Fruit fly (Drosophila melanogaster): ENCODE measurements around the gene CG15347.
A peak's percentile ranks its signal among the peaks of the same experiment; 100 is the strongest.

The CG15347 gene

dm6 chrX:8496362-8496761, 35.7 kb upstream of the CG15347 start:
- no peak for TF ChIP-seq CG32264 (GFP tag; optimal IDR thresholded peaks at IDR 0.05)
- no peak for TF ChIP-seq jim (GFP tag; optimal IDR thresholded peaks at IDR 0.05)
- no peak for TF ChIP-seq Dfd (GFP tag; optimal IDR thresholded peaks at IDR 0.05)
- no peak for TF ChIP-seq Jra (GFP tag; optimal IDR thresholded peaks at IDR 0.05)
- no peak for TF ChIP-seq psq (GFP tag; optimal IDR thresholded peaks at IDR 0.05)
- TF ChIP-seq OdsH (GFP tag; optimal IDR thresholded peaks at IDR 0.05), result no peak
- TF ChIP-seq Mio (GFP tag; optimal IDR thresholded peaks at IDR 0.05), result no peak
- no peak for TF ChIP-seq foxo (GFP tag; optimal IDR thresholded peaks at IDR 0.05)
- no peak for TF ChIP-seq rgr (GFP tag; optimal IDR thresholded peaks at IDR 0.05)
- no peak for TF ChIP-seq lola (GFP tag; optimal IDR thresholded peaks at IDR 0.05)

- peak; percentile 9 for TF ChIP-seq rgr (GFP tag; optimal IDR thresholded peaks at IDR 0.05)
- no peak for TF ChIP-seq Dif (GFP tag; optimal IDR thresholded peaks at IDR 0.05; ENCODE audit: partially characterized antibody)
- TF ChIP-seq fru (GFP tag; optimal IDR thresholded peaks at IDR 0.05), result peak; percentile 24
Observed at dm6 chrX:8493473-8493872, 32.8 kb upstream of the CG15347 start.

- no peak for TF ChIP-seq Dif (GFP tag; optimal IDR thresholded peaks at IDR 0.05; ENCODE audit: partially characterized antibody)
- no peak for TF ChIP-seq N (GFP tag; optimal IDR thresholded peaks at IDR 0.05)
- no peak for TF ChIP-seq Dfd (GFP tag; optimal IDR thresholded peaks at IDR 0.05)
- TF ChIP-seq br (GFP tag; optimal IDR thresholded peaks at IDR 0.05), result no peak
- no peak for TF ChIP-seq Abd-B (GFP tag; optimal IDR thresholded peaks at IDR 0.05)
- TF ChIP-seq jim (GFP tag; optimal IDR thresholded peaks at IDR 0.05), result no peak
- TF ChIP-seq Vsx2 (GFP tag; optimal IDR thresholded peaks at IDR 0.05; ENCODE audit: partially characterized antibody), result no peak
- peak; percentile 48 for TF ChIP-seq h (GFP tag; optimal IDR thresholded peaks at IDR 0.05)
- TF ChIP-seq Hnf4 (GFP tag; optimal IDR thresholded peaks at IDR 0.05), result peak; percentile 17
- TF ChIP-seq rgr (GFP tag; optimal IDR thresholded peaks at IDR 0.05), result peak; percentile 56
- peak; percentile 34 for TF ChIP-seq sage (GFP tag; optimal IDR thresholded peaks at IDR 0.05)
- peak; percentile 26 for TF ChIP-seq fru (GFP tag; optimal IDR thresholded peaks at IDR 0.05)
- TF ChIP-seq Jra (GFP tag; optimal IDR thresholded peaks at IDR 0.05), result no peak
- no peak for TF ChIP-seq Rel (GFP tag; optimal IDR thresholded peaks at IDR 0.05)
- TF ChIP-seq Rel (tag; optimal IDR thresholded peaks at IDR 0.05), result no peak
- TF ChIP-seq Mio (GFP tag; optimal IDR thresholded peaks at IDR 0.05), result no peak
- no peak for TF ChIP-seq Myc (optimal IDR thresholded peaks at IDR 0.05)
- peak; percentile 19 for TF ChIP-seq ey (GFP tag; optimal IDR thresholded peaks at IDR 0.05)
- no peak for TF ChIP-seq Hr83 (GFP tag; optimal IDR thresholded peaks at IDR 0.05; ENCODE audit: poor library complexity, severe bottlenecking)
- TF ChIP-seq woc (GFP tag; optimal IDR thresholded peaks at IDR 0.05), result no peak
- TF ChIP-seq psq (GFP tag; optimal IDR thresholded peaks at IDR 0.05), result peak; percentile 24
- TF ChIP-seq CG32264 (GFP tag; optimal IDR thresholded peaks at IDR 0.05), result no peak
- peak; percentile 34 for TF ChIP-seq sv (GFP tag; optimal IDR thresholded peaks at IDR 0.05)
- no peak for TF ChIP-seq dsf (GFP tag; optimal IDR thresholded peaks at IDR 0.05; ENCODE audit: borderline replicate concordance)
- TF ChIP-seq foxo (GFP tag; optimal IDR thresholded peaks at IDR 0.05), result peak in 1 of 2 experiments; percentile 68
- no peak for TF ChIP-seq pan (optimal IDR thresholded peaks at IDR 0.05)
- TF ChIP-seq dmrt93B (GFP tag; optimal IDR thresholded peaks at IDR 0.05), result peak; percentile 45
- no peak for TF ChIP-seq tai (GFP tag; optimal IDR thresholded peaks at IDR 0.05)
- no peak for TF ChIP-seq usp (GFP tag; optimal IDR thresholded peaks at IDR 0.05)
- TF ChIP-seq OdsH (GFP tag; optimal IDR thresholded peaks at IDR 0.05), result no peak
- TF ChIP-seq GATAd (GFP tag; optimal IDR thresholded peaks at IDR 0.05), result no peak
- TF ChIP-seq CG9705 (GFP tag; optimal IDR thresholded peaks at IDR 0.05), result no peak
- no peak for TF ChIP-seq CrebA (GFP tag; optimal IDR thresholded peaks at IDR 0.05; ENCODE audit: borderline replicate concordance)
- no peak for TF ChIP-seq brk (GFP tag; optimal IDR thresholded peaks at IDR 0.05)
- TF ChIP-seq Hr78 (GFP tag; optimal IDR thresholded peaks at IDR 0.05), result no peak
- no peak for TF ChIP-seq dl (GFP tag; optimal IDR thresholded peaks at IDR 0.05; ENCODE audit: insufficient read depth in 1 of 2, partially characterized antibody in 2 of 2)
- peak; percentile 49 for TF ChIP-seq Sp1 (GFP tag; optimal IDR thresholded peaks at IDR 0.05)
- peak; percentile 68 for TF ChIP-seq HLH106 (tag; optimal IDR thresholded peaks at IDR 0.05)
- TF ChIP-seq lola (GFP tag; optimal IDR thresholded peaks at IDR 0.05), result no peak
Observed at dm6 chrX:8492849-8493248, 32.2 kb upstream of the CG15347 start.

Data from whole organism, wandering third instar larva.